Fruit fly (Drosophila melanogaster): ENCODE measurements around the gene ttm2.

The ttm2 gene

DNA sequence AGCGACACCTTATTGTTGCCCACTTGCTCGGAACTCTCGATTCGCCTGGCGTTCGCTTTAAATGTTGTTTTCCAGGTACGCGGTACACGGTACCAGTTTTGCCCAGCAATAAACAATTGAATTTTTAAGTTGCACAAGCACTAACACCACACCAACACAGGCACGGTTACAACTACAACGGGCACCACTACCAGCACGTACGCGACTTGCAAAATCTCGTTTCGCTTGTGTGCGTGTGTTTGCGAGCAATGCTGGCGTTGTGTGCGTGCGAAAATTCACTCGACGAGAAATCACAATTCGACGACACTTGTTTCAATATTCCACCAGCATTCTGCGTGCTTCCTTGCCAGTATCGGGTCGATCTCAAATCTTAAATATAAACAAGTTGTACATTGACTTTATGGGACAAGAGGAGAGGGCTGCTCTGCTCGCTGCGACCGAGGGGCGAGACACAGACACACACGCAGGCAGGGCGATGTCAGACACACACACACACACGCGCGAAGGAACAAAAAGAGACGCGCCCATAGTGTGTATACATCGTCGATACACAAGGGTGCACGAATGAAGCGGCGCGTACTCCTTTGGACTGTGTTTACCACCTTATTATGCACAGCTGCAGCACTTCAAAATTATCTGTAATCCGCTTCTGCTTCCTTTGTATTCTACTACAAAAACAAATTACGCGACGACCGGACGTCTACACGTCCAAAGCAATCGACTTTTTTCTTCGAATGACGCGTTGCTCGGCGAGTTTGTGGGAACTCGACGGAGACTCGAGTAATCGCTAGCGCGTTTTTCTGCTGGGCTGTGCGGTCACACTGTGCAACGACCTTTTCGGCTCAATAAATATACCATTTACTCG, 44.4 kb downstream of the ttm2 start, which contains the start of gene fwd (continued):
- no peak for TF ChIP-seq CG15011 (GFP tag; optimal IDR thresholded peaks at IDR 0.05)
- peak; percentile 98 for TF ChIP-seq cg (GFP tag; optimal IDR thresholded peaks at IDR 0.05)
- TF ChIP-seq CG31365 (tag; optimal IDR thresholded peaks at IDR 0.05) = peak; percentile 14
- peak; percentile 8 for TF ChIP-seq Fer3 (tag; optimal IDR thresholded peaks at IDR 0.05)
- TF ChIP-seq sens (GFP tag) = peak; percentile 87
- no peak for TF ChIP-seq Gug (GFP tag; IDR thresholded peaks at IDR 0.05)
- TF ChIP-seq fru (optimal IDR thresholded peaks at IDR 0.05) = no peak
- TF ChIP-seq mam (GFP tag; optimal IDR thresholded peaks at IDR 0.05) = peak; percentile 14
- TF ChIP-seq Nf-YB (GFP tag; optimal IDR thresholded peaks at IDR 0.05) = peak; percentile 14
- peak; percentile 85 for TF ChIP-seq HmgZ (tag; optimal IDR thresholded peaks at IDR 0.05)
- TF ChIP-seq CG8281 (tag; optimal IDR thresholded peaks at IDR 0.05) = no peak
- TF ChIP-seq tup (GFP tag; optimal IDR thresholded peaks at IDR 0.05) = no peak
- TF ChIP-seq CG30403 (GFP tag; optimal IDR thresholded peaks at IDR 0.05) = no peak
- peak; percentile 38 for TF ChIP-seq CG3163 (GFP tag; optimal IDR thresholded peaks at IDR 0.05)
- no peak for TF ChIP-seq Atf3 (GFP tag; optimal IDR thresholded peaks at IDR 0.05)
- peak; percentile 40; the same call in 1 of the 3 replicates for TF ChIP-seq Dbx (GFP tag; IDR thresholded peaks at IDR 0.05)
- TF ChIP-seq ara (GFP tag; IDR thresholded peaks at IDR 0.05) = peak; percentile 36; the same call in 1 of the 2 replicates
- peak; percentile 46 for TF ChIP-seq tap (tag; optimal IDR thresholded peaks at IDR 0.05)
- TF ChIP-seq CG13296 (GFP tag; optimal IDR thresholded peaks at IDR 0.05) = peak; percentile 18
- TF ChIP-seq unc-4 (GFP tag; IDR thresholded peaks at IDR 0.05; ENCODE audit: partially characterized antibody) = 0 out of 2 replicates have a peak, but pooled peaks have one; percentile 20
- TF ChIP-seq cwo (GFP tag; optimal IDR thresholded peaks at IDR 0.05) = peak; percentile 19
- no peak for TF ChIP-seq CG11093 (GFP tag; IDR thresholded peaks at IDR 0.05)
- no peak for TF ChIP-seq exex (tag; optimal IDR thresholded peaks at IDR 0.05)
- TF ChIP-seq ssp (GFP tag; IDR thresholded peaks at IDR 0.05) = peak; percentile 15; the same call in 1 of the 2 replicates
- TF ChIP-seq CG18764 (GFP tag; optimal IDR thresholded peaks at IDR 0.05) = peak; percentile 65
- TF ChIP-seq Mad (GFP tag; optimal IDR thresholded peaks at IDR 0.05) = no peak
- no peak for TF ChIP-seq CG12071 (GFP tag; optimal IDR thresholded peaks at IDR 0.05)
- TF ChIP-seq CG2712 (tag; optimal IDR thresholded peaks at IDR 0.05) = peak; percentile 41
- peak; percentile 38 for TF ChIP-seq nerfin-1 (tag; optimal IDR thresholded peaks at IDR 0.05)
- no peak for TF ChIP-seq gem (tag; optimal IDR thresholded peaks at IDR 0.05)
- TF ChIP-seq Atf-2 (GFP tag; optimal IDR thresholded peaks at IDR 0.05) = no peak
- no peak for TF ChIP-seq Sox102F (GFP tag; optimal IDR thresholded peaks at IDR 0.05)
- no peak for TF ChIP-seq CG10274 (GFP tag; optimal IDR thresholded peaks at IDR 0.05)
- no peak for TF ChIP-seq CG32772 (GFP tag; IDR thresholded peaks at IDR 0.05)
- TF ChIP-seq CG15073 (GFP tag; optimal IDR thresholded peaks at IDR 0.05) = no peak
- TF ChIP-seq slbo (GFP tag; IDR thresholded peaks at IDR 0.05) = peak; percentile 15; the same call in 1 of the 2 replicates
- TF ChIP-seq toy (GFP tag; IDR thresholded peaks at IDR 0.05) = no peak
- TF ChIP-seq CG12299 (tag; optimal IDR thresholded peaks at IDR 0.05) = no peak
- no peak for TF ChIP-seq ro (GFP tag; IDR thresholded peaks at IDR 0.05)
- no peak for TF ChIP-seq PHDP (tag; optimal IDR thresholded peaks at IDR 0.05)
- no peak for TF ChIP-seq CG11247 (GFP tag; IDR thresholded peaks at IDR 0.05)
- peak; percentile 16 for TF ChIP-seq CG4854 (GFP tag; optimal IDR thresholded peaks at IDR 0.05)
- no peak for TF ChIP-seq repo (GFP tag; optimal IDR thresholded peaks at IDR 0.05)
- peak; percentile 77 for TF ChIP-seq CG7271 (tag; optimal IDR thresholded peaks at IDR 0.05)
- TF ChIP-seq mirr (GFP tag; optimal IDR thresholded peaks at IDR 0.05) = peak; percentile 13
- no peak for TF ChIP-seq pum (GFP tag; optimal IDR thresholded peaks at IDR 0.05)
- no peak for TF ChIP-seq Hmx (GFP tag; optimal IDR thresholded peaks at IDR 0.05)
- TF ChIP-seq CG17361 (GFP tag; IDR thresholded peaks at IDR 0.05) = 0 out of 3 replicates have a peak, but pooled peaks have one; percentile 9
- no peak for TF ChIP-seq slp2 (GFP tag; optimal IDR thresholded peaks at IDR 0.05)
- TF ChIP-seq aop (GFP tag; IDR thresholded peaks at IDR 0.05) = 0 out of 2 replicates have a peak, but pooled peaks have one; percentile 4
